Worm (Caenorhabditis elegans) whole organism, young adult: ENCODE results near the gene D2096.9.

Source experiments
- B0019.2 ChIP-seq: fragments of 200-800 bp; sonication (Bioruptor generic); conservative IDR thresholded peaks from 2 replicates; pipeline ENCODE4 v1.3.6; 2022; ENCODE audit warnings: missing genetic modification reagents, missing genetic modification characterization, missing compliant biosample characterization
- B0035.1 ChIP-seq: sonication (generic microtip); optimal IDR thresholded peaks from 2 replicates; lab custom pipeline; 2016; ENCODE audit warnings: missing genetic modification characterization, mild to moderate bottlenecking, missing compliant biosample characterization, missing genotype, missing genetic modification reagents
- B0336.3 ChIP-seq: fragments of 200-800 bp; sonication (Bioruptor generic); IDR thresholded peaks from 2 replicates; pipeline ENCODE4 v1.3.6; 2022; ENCODE audit warnings: missing genetic modification characterization, missing compliant biosample characterization
- C06A6.2 ChIP-seq: fragments of 200-800 bp; sonication (Bioruptor generic); conservative IDR thresholded peaks from 2 replicates; pipeline ENCODE4 v1.3.6; 2022; ENCODE audit warnings: missing genetic modification characterization, missing compliant biosample characterization
- C17E4.6 ChIP-seq: fragments of 200-800 bp; sonication (Bioruptor generic); IDR thresholded peaks from 2 replicates; pipeline ENCODE4 v1.3.6; 2022; ENCODE audit warnings: missing genetic modification reagents, missing genetic modification characterization, missing compliant biosample characterization
- D2030.7 ChIP-seq: fragments of 200-800 bp; sonication (Bioruptor generic); IDR thresholded peaks from 2 replicates; pipeline ENCODE4 v1.3.6; 2022; ENCODE audit warnings: missing genetic modification reagents, missing genetic modification characterization, missing compliant biosample characterization
- F22D6.2 ChIP-seq: sonication (generic microtip); optimal IDR thresholded peaks from 2 replicates; lab custom pipeline; 2016; ENCODE audit warnings: mild to moderate bottlenecking, missing genetic modification characterization, missing compliant biosample characterization
- F55B11.4 ChIP-seq: sonication (generic microtip); optimal IDR thresholded peaks from 2 replicates; lab custom pipeline; 2016; ENCODE audit warnings: missing compliant biosample characterization, missing genetic modification characterization, borderline replicate concordance; ENCODE audit not compliant: insufficient read depth
- F57A8.1 ChIP-seq: fragments of 200-800 bp; sonication (Bioruptor generic); optimal IDR thresholded peaks from 2 replicates; lab custom pipeline; 2018; ENCODE audit warnings: mild to moderate bottlenecking, missing genetic modification characterization, moderate library complexity, missing compliant biosample characterization
- F57C9.4 ChIP-seq: sonication (generic microtip); optimal IDR thresholded peaks from 2 replicates; lab custom pipeline; 2017; ENCODE audit warnings: mild to moderate bottlenecking, missing genetic modification characterization, missing compliant biosample characterization
- K12H6.12 ChIP-seq: fragments of 200-800 bp; sonication (Bioruptor generic); optimal IDR thresholded peaks from 2 replicates; lab custom pipeline; 2018; ENCODE audit warnings: mild to moderate bottlenecking, missing genetic modification characterization, missing compliant biosample characterization
- T26A5.8 ChIP-seq: sonication (generic microtip); optimal IDR thresholded peaks from 2 replicates; lab custom pipeline; 2016; ENCODE audit warnings: missing genetic modification characterization, missing compliant biosample characterization
- Y53F4B.3 ChIP-seq: fragments of 200-800 bp; sonication (Bioruptor generic); IDR thresholded peaks from 2 replicates; pipeline ENCODE4 v1.3.6; 2022; ENCODE audit warnings: missing genetic modification reagents, missing genetic modification characterization, missing compliant biosample characterization
- Y56A3A.18 ChIP-seq: fragments of 200-800 bp; sonication (Bioruptor generic); IDR thresholded peaks from 2 replicates; pipeline ENCODE4 v1.3.6; 2022; ENCODE audit warnings: missing genetic modification reagents, missing genetic modification characterization, missing compliant biosample characterization
- Y79H2A.3 ChIP-seq: fragments of 200-800 bp; sonication (Bioruptor generic); conservative IDR thresholded peaks from 2 replicates; pipeline ENCODE4 v1.3.6; 2022; ENCODE audit warnings: missing genetic modification reagents, missing genetic modification characterization, missing compliant biosample characterization
- ZK185.1 ChIP-seq: sonication (generic microtip); optimal IDR thresholded peaks from 2 replicates; lab custom pipeline; 2016; ENCODE audit warnings: mild to moderate bottlenecking, missing genetic modification characterization, missing compliant biosample characterization; ENCODE audit not compliant: poor library complexity, severe bottlenecking
- akir-1 ChIP-seq: fragments of 200-800 bp; sonication (Bioruptor generic); optimal IDR thresholded peaks from 2 replicates; lab custom pipeline; 2018; ENCODE audit warnings: mild to moderate bottlenecking, missing genetic modification characterization, moderate library complexity, missing compliant biosample characterization
- ama-1 ChIP-seq, 3 experiments: fragments of 150-350 bp in 1 of 3; sonication (generic microtip) in 2 of 3; optimal IDR thresholded peaks; 2 replicates each; lab custom pipeline; 2014 to 2018; ENCODE audit warnings: missing biosample characterization in 2 of 3, missing genetic modification characterization in 2 of 3, missing genetic modification reagents in 2 of 3
- aptf-2 ChIP-seq: fragments of 200-800 bp; sonication (Bioruptor generic); conservative IDR thresholded peaks from 2 replicates; pipeline ENCODE4 v1.3.6; 2022; ENCODE audit warnings: missing genetic modification reagents, missing genetic modification characterization, missing compliant biosample characterization
- atf-7 ChIP-seq: sonication (generic microtip); optimal IDR thresholded peaks from 2 replicates; lab custom pipeline; 2017; ENCODE audit warnings: mild to moderate bottlenecking, missing genetic modification characterization, missing compliant biosample characterization
- attf-5 ChIP-seq: fragments of 200-800 bp; sonication (Bioruptor generic); optimal IDR thresholded peaks from 2 replicates; lab custom pipeline; 2018; ENCODE audit warnings: mild to moderate bottlenecking, missing genetic modification characterization, missing compliant biosample characterization
- ceh-100 ChIP-seq: fragments of 200-800 bp; sonication (Bioruptor generic); IDR thresholded peaks from 2 replicates; pipeline ENCODE4 v1.3.6; 2022; ENCODE audit warnings: missing genetic modification reagents, missing genetic modification characterization, missing compliant biosample characterization
- chd-7 ChIP-seq: sonication (generic microtip); optimal IDR thresholded peaks from 2 replicates; lab custom pipeline; 2016; ENCODE audit warnings: mild to moderate bottlenecking, missing genetic modification characterization, moderate library complexity, missing compliant biosample characterization
- dpl-1 ChIP-seq: fragments of 150-350 bp; optimal IDR thresholded peaks from 2 replicates; lab custom pipeline; 2014; ENCODE audit warnings: missing biosample characterization, missing genetic modification reagents, missing genetic modification characterization
- efl-1 ChIP-seq: fragments of 150-350 bp; optimal IDR thresholded peaks from 2 replicates; lab custom pipeline; 2014; ENCODE audit warnings: missing biosample characterization, missing genetic modification reagents, missing genetic modification characterization
- egrh-3 ChIP-seq: fragments of 200-800 bp; sonication (Bioruptor generic); IDR thresholded peaks from 2 replicates; pipeline ENCODE4 v1.3.6; 2022; ENCODE audit warnings: missing genetic modification reagents, missing genetic modification characterization, missing compliant biosample characterization
- ets-4 ChIP-seq: fragments of 200-800 bp; sonication (Bioruptor generic); optimal IDR thresholded peaks from 2 replicates; lab custom pipeline; 2018; ENCODE audit warnings: mild to moderate bottlenecking, missing genetic modification characterization, missing compliant biosample characterization
- hlh-12 ChIP-seq: sonication (generic microtip); optimal IDR thresholded peaks from 2 replicates; lab custom pipeline; 2016; ENCODE audit warnings: missing genetic modification characterization, missing compliant biosample characterization
- hlh-26 ChIP-seq: fragments of 200-800 bp; sonication (Bioruptor generic); conservative IDR thresholded peaks from 2 replicates; pipeline ENCODE4 v1.3.6; 2022; ENCODE audit warnings: missing genetic modification reagents, missing genetic modification characterization, missing compliant biosample characterization
- hmg-20 ChIP-seq: fragments of 200-800 bp; sonication (Bioruptor generic); IDR thresholded peaks from 2 replicates; pipeline ENCODE4 v1.3.6; 2022; ENCODE audit warnings: missing genetic modification reagents, missing genetic modification characterization, missing compliant biosample characterization
- lag-1 ChIP-seq: fragments of 200-800 bp; sonication (Bioruptor generic); IDR thresholded peaks from 2 replicates; pipeline ENCODE4 v1.3.6; 2022; ENCODE audit warnings: missing genetic modification reagents, missing genetic modification characterization, missing compliant biosample characterization
- lin-54 ChIP-seq: fragments of 200-800 bp; sonication (Bioruptor generic); optimal IDR thresholded peaks from 2 replicates; lab custom pipeline; 2018; ENCODE audit warnings: mild to moderate bottlenecking, missing genetic modification characterization, missing compliant biosample characterization
- madf-3 ChIP-seq: fragments of 200-800 bp; sonication (Bioruptor generic); IDR thresholded peaks from 2 replicates; pipeline ENCODE4 v1.3.6; 2022; ENCODE audit warnings: missing genetic modification reagents, missing genetic modification characterization, missing compliant biosample characterization
- madf-8 ChIP-seq: fragments of 200-800 bp; sonication (Bioruptor generic); conservative IDR thresholded peaks from 2 replicates; pipeline ENCODE4 v1.3.6; 2022; ENCODE audit warnings: missing genetic modification reagents, missing genetic modification characterization, missing compliant biosample characterization
- nhr-120 ChIP-seq: fragments of 200-800 bp; sonication (Bioruptor generic); IDR thresholded peaks from 2 replicates; pipeline ENCODE4 v1.3.6; 2022; ENCODE audit warnings: missing genetic modification characterization, missing compliant biosample characterization
- nhr-179 ChIP-seq: sonication (generic microtip); optimal IDR thresholded peaks from 2 replicates; lab custom pipeline; 2016; ENCODE audit warnings: mild to moderate bottlenecking, missing genetic modification characterization, missing compliant biosample characterization
- pbrm-1 ChIP-seq: fragments of 200-800 bp; sonication (Bioruptor generic); IDR thresholded peaks from 2 replicates; pipeline ENCODE4 v1.3.6; 2022; ENCODE audit warnings: missing genetic modification reagents, missing genetic modification characterization, missing compliant biosample characterization
- rcor-1 ChIP-seq: fragments of 200-800 bp; sonication (Bioruptor generic); IDR thresholded peaks from 2 replicates; pipeline ENCODE4 v1.3.6; 2022; ENCODE audit warnings: missing genetic modification reagents, missing genetic modification characterization, missing compliant biosample characterization
- sdz-38 ChIP-seq: sonication (generic microtip); optimal IDR thresholded peaks from 2 replicates; lab custom pipeline; 2016; ENCODE audit warnings: missing genotype, missing genetic modification characterization, missing compliant biosample characterization
- snpc-1.3 ChIP-seq: sonication (generic microtip); optimal IDR thresholded peaks from 2 replicates; lab custom pipeline; 2017; ENCODE audit warnings: missing genetic modification characterization, mild to moderate bottlenecking, missing compliant biosample characterization, antibody characterized with exemption, moderate library complexity, missing genotype, missing genetic modification reagents; ENCODE audit not compliant: insufficient read depth
- snpc-4 ChIP-seq, 5 experiments: fragments of 150-350 bp in 1 of 5; sonication (generic microtip) in 4 of 5; optimal IDR thresholded peaks; 2 replicates each; lab custom pipeline; 2014 to 2018; ENCODE audit warnings: missing genetic modification characterization in 5 of 5, missing biosample characterization in 3 of 5, antibody characterized with exemption in 2 of 5, mild to moderate bottlenecking in 2 of 5, missing compliant biosample characterization in 2 of 5, missing genotype in 2 of 5, moderate library complexity in 2 of 5, missing genetic modification reagents in 1 of 5
- unc-62 ChIP-seq: fragments of 150-350 bp; optimal IDR thresholded peaks from 2 replicates; lab custom pipeline; 2014; ENCODE audit warnings: missing biosample characterization, missing genetic modification reagents, missing genetic modification characterization
- ztf-18 ChIP-seq: sonication (generic microtip); optimal IDR thresholded peaks from 2 replicates; lab custom pipeline; 2016; ENCODE audit warnings: missing genotype, mild to moderate bottlenecking, missing genetic modification characterization, missing compliant biosample characterization
- ztf-22 ChIP-seq: fragments of 200-800 bp; sonication (Bioruptor generic); optimal IDR thresholded peaks from 2 replicates; lab custom pipeline; 2018; ENCODE audit warnings: mild to moderate bottlenecking, missing genetic modification characterization, moderate library complexity, missing compliant biosample characterization

Gene D2096.9

ce11 chrIV:8382695-8383094 is at the start of gene D2096.9:
Gene D2096.9, minus strand, starts transcription at chrIV:8382795.
- TF ChIP-seq atf-7 (tag; lab: Kevin White, UChicago) (no peak), lin-54 (no peak), lag-1 (no peak), egrh-3 (GFP tag; lab: Robert Waterston, UW) (no peak), ceh-100 (GFP tag; lab: Robert Waterston, UW) (no peak), aptf-2 (GFP tag; lab: Robert Waterston, UW) (no peak), nhr-179 (tag; lab: Kevin White, UChicago) (no peak), ets-4 (GFP tag; lab: Kevin White, UChicago) (no peak), dpl-1 (GFP tag; lab: Kevin White, UChicago) (no peak), Y53F4B.3 (no peak), F22D6.2 (tag; lab: Kevin White, UChicago) (no peak)
- TF ChIP-seq, all 124 proteins: peak for 0

- peak; percentile 15 for TF ChIP-seq K12H6.12 (tag; lab: Kevin White, UChicago)
- TF ChIP-seq F55B11.4 (tag; lab: Kevin White, UChicago), result no peak
- TF ChIP-seq D2030.7, result no peak
- TF ChIP-seq F57C9.4 (tag; lab: Kevin White, UChicago), result peak; percentile 52
- TF ChIP-seq nhr-120, result no peak
- TF ChIP-seq B0035.1, result no peak
- peak; percentile 5 for TF ChIP-seq snpc-1.3 (tag; lab: Kevin White, UChicago)
- TF ChIP-seq Y79H2A.3, result no peak
- TF ChIP-seq hlh-12, result no peak
- peak; percentile 52 for TF ChIP-seq attf-5
- TF ChIP-seq hlh-26 (GFP tag; lab: Robert Waterston, UW), result no peak
- peak; percentile 86 for TF ChIP-seq madf-3 (GFP tag; lab: Robert Waterston, UW)
- TF ChIP-seq akir-1 (GFP tag; lab: Kevin White, UChicago), result no peak
- TF ChIP-seq unc-62 (GFP tag; lab: Kevin White, UChicago), result peak; percentile 94
- TF ChIP-seq B0336.3 (GFP tag; lab: Robert Waterston, UW), result peak; percentile 55
- peak; percentile 77 for TF ChIP-seq hmg-20 (GFP tag; lab: Robert Waterston, UW)
- no peak for TF ChIP-seq snpc-4 (GFP tag; optimal IDR thresholded peaks at IDR 0.05; lab: Kevin White, UChicago)
- TF ChIP-seq snpc-4 (tag; optimal IDR thresholded peaks at IDR 0.05; lab: Kevin White, UChicago), result peak in 3 of 4 experiments; percentile 33 to 77 (median 76)
- peak; percentile 12 for TF ChIP-seq F22D6.2 (tag; lab: Kevin White, UChicago)
- TF ChIP-seq Y56A3A.18 (GFP tag; lab: Robert Waterston, UW), result peak; percentile 80
- peak; percentile 90 for TF ChIP-seq ama-1 (optimal IDR thresholded peaks at IDR 0.05; lab: Kevin White, UChicago)
- TF ChIP-seq ama-1 (GFP tag; optimal IDR thresholded peaks at IDR 0.05; lab: Kevin White, UChicago), result peak; percentile 17 to 82
- TF ChIP-seq ZK185.1, result peak; percentile 63
- no peak for TF ChIP-seq ztf-18
- TF ChIP-seq T26A5.8, result no peak
- peak; percentile 57 for TF ChIP-seq chd-7 (tag; lab: Kevin White, UChicago)
- no peak for TF ChIP-seq madf-8 (GFP tag; lab: Robert Waterston, UW)
- TF ChIP-seq rcor-1 (GFP tag; lab: Robert Waterston, UW), result peak; percentile 64
- no peak for TF ChIP-seq Y53F4B.3
- TF ChIP-seq C17E4.6 (GFP tag; lab: Robert Waterston, UW), result 0 out of 2 replicates have a peak, but pooled peaks have one; percentile 47
- TF ChIP-seq efl-1, result no peak
- TF ChIP-seq B0019.2, result no peak
- TF ChIP-seq C06A6.2, result peak; percentile 10; the same call in 1 of the 2 replicates
- no peak for TF ChIP-seq F57A8.1
- no peak for TF ChIP-seq sdz-38 (tag; lab: Kevin White, UChicago)
- peak; percentile 0 for TF ChIP-seq ztf-22 (GFP tag; lab: Kevin White, UChicago)
- TF ChIP-seq pbrm-1 (GFP tag; lab: Robert Waterston, UW), result peak; percentile 71
Observed at ce11 chrIV:8431567-8432458, 49.2 kb upstream of the D2096.9 start.
